Worm (Caenorhabditis elegans): Measurements from ENCODE around the gene trr-1.

DNA sequence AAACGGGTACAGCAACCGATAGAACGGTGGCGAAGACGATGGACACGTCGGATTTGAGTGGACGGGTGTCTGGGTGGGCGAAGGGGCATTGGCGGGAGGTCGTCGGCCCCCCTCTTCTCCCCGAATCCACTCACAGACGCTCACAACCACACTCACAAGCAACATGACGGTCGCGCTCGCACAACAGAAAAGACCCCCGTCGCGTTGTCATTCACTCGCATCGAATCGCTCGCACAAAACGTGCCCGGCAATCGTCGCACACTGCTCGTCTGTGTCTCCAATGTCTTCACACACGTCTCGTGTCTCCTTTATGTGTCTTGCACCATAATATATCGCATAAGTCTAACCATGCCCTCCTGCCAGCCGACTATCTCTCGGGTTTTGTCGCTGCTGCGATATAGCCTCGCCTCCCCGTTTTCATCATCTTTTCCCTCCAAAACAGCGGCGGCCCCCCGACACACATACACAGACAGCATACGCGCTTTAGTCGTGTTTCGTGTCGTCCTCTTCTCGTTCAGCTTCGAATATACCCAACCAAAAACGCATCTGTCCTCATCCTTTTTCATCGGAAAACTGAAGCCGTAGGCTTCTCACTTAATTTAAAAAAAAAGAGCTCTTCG lies 41.6 kb downstream of the trr-1 start:
- TF ChIP-seq tbx-11 (GFP tag; IDR thresholded peaks at IDR 0.05) = no peak
- TF ChIP-seq ets-7 (tag; optimal IDR thresholded peaks at IDR 0.05) = peak; percentile 36
- no peak for TF ChIP-seq ama-1 (optimal IDR thresholded peaks at IDR 0.05)
- TF ChIP-seq aly-1 (tag; optimal IDR thresholded peaks at IDR 0.05) = no peak
- TF ChIP-seq pes-1 (GFP tag; IDR thresholded peaks at IDR 0.05) = no peak

All from whole organism, early embryonic.